Worm (Caenorhabditis elegans): Measurements from ENCODE around the gene BE10.5.

The BE10.5 gene

DNA sequence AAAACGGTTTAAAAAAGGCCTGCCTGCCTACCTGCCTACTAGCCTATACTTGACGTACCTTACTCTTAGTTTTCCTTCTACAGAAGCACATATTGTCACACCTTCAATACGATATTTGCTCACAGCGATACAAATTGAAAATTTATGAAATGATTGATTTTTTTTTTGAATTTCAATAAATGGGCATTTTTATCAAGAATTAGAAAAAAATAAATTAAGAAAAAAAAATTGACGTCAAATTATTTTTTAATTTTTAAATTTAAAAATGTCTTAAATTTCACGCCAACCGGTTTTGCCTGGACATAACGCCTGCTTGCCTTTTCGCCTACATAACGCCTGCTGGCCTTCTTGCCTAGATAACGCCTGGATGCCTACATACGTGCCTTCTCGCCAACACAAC is at the start of gene BE10.5:
TSS of gene BE10.5 (minus strand) at position 101 of the 400 bp plus-strand sequence.
- TF ChIP-seq mab-5 (tag; optimal IDR thresholded peaks at IDR 0.05), result no peak
- no peak for TF ChIP-seq nhr-21 (tag; optimal IDR thresholded peaks at IDR 0.05)
- TF ChIP-seq sma-3 (GFP tag; optimal IDR thresholded peaks at IDR 0.05), result no peak

DNA sequence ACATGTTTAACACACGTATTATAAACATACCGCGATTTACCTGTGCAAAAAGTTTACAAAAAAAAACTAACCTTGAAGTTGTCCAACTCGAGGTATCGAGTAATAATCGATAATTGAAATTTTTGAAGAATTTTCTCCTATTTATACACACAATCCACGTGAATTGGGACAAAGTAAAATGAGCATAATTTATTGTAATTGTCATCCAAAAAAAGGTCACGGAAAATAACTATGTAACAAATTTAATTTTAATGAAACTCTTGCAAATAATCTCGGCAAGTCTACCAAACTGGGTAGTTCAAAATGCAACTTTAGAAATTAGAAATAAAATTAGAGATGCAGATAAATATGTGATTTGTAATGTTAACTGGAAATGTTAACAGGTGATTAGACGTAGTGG is 48.8 kb upstream of the BE10.5 start, which contains the start of gene Y37D8A.5:
TSS of gene Y37D8A.5 (minus strand) at position 101 of the 400 bp plus-strand sequence.
- TF ChIP-seq elt-3 (tag; optimal IDR thresholded peaks at IDR 0.05), result no peak

DNA sequence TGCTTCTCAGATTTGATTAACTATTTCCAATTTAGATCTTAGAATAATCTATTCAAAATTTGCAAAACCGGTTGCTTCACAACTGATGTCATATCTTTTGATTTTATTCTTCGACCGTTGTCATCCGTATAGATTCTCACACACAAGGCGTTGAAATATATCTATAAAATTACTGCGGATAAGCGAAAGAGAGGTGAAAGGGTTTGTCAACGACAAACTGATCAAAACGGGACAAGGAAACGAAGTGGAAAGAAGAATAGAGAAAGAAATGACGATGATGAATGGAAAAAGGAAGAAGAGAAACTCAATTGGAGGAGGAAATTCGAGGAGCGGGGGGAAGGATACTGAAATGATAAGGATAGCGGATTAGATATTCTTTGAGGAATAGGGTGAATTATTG is 44.4 kb upstream of the BE10.5 start:
- TF ChIP-seq elt-3 (tag; optimal IDR thresholded peaks at IDR 0.05) (no peak), fos-1 (tag; optimal IDR thresholded peaks at IDR 0.05) (peak; percentile 54), nhr-21 (tag; optimal IDR thresholded peaks at IDR 0.05) (peak; percentile 29), dmd-4 (tag; optimal IDR thresholded peaks at IDR 0.05) (no peak), lin-11 (tag; optimal IDR thresholded peaks at IDR 0.05) (no peak), lin-13 (GFP tag; optimal IDR thresholded peaks at IDR 0.05) (no peak), sma-3 (GFP tag; optimal IDR thresholded peaks at IDR 0.05) (peak; percentile 7), peb-1 (tag; optimal IDR thresholded peaks at IDR 0.05) (no peak), unc-62 (GFP tag; optimal IDR thresholded peaks at IDR 0.05) (no peak), blmp-1 (tag; optimal IDR thresholded peaks at IDR 0.05; ENCODE audit: insufficient read depth) (no peak), ztf-11 (tag; optimal IDR thresholded peaks at IDR 0.05) (no peak), sma-9 (GFP tag; optimal IDR thresholded peaks at IDR 0.05) (peak; percentile 8), sma-9 (tag; optimal IDR thresholded peaks at IDR 0.05) (no peak), ama-1 (optimal IDR thresholded peaks at IDR 0.05) (no peak), mdl-1 (tag; optimal IDR thresholded peaks at IDR 0.05) (no peak), ceh-82 (tag; optimal IDR thresholded peaks at IDR 0.05) (no peak), egl-27 (tag; optimal IDR thresholded peaks at IDR 0.05) (peak; percentile 2), lsy-2 (tag; optimal IDR thresholded peaks at IDR 0.05) (no peak), nhr-237 (tag; optimal IDR thresholded peaks at IDR 0.05) (no peak), ztf-4 (tag; optimal IDR thresholded peaks at IDR 0.05) (no peak), sem-4 (tag; optimal IDR thresholded peaks at IDR 0.05) (no peak), ZK546.5 (tag; optimal IDR thresholded peaks at IDR 0.05) (no peak)

DNA sequence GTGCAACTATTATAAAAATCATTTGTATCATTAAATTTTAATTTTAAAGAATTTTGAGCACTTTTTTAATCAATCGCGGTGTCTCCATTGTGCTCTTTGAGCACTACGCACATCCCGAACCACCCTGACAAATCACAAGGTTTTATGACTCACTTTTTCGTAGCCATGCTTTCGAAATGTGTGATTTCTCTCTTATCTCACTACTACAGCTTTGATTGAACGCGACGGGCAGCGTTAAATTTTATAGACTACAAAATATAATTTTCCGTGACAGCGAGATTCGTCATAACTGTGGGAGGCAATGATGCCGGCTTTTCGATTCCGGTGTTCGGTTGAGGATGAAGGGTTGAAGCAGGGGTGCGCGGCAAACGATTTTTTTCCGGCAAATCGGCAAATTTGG is 43.1 kb upstream of the BE10.5 start:
- peak; percentile 43 for TF ChIP-seq sma-9 (GFP tag; optimal IDR thresholded peaks at IDR 0.05)
- no peak for TF ChIP-seq sma-9 (tag; optimal IDR thresholded peaks at IDR 0.05)
- no peak for TF ChIP-seq lin-11 (tag; optimal IDR thresholded peaks at IDR 0.05)
- peak; percentile 68 for TF ChIP-seq fos-1 (tag; optimal IDR thresholded peaks at IDR 0.05)

DNA sequence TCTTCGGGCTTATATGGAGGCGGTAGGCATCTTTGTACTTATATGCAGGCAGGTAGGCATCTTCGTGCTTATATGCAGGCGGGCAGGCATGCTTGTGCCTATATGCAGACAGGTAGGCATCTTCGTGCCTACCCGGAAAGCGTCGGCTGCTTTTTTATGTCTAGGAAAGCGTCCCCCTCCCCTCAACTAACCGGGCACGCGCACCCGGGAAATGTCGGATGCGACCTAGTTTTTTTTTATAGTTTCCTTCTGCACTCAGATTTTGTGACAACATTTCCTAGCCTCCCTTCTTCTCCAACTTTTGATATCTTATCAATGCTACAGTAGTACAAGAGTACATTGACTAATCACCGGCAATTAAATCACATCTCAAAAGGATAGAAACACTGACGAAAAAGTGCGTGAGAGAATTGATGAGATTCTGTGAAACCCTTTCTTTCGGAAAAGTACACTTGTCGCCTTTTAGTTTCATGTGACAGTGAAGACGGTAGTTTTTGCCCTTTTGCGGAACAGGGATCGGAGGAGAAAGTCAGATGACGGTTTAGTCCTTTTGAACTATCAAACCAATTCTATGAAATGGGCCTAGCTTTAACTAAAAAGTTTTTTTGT is 42.5 kb upstream of the BE10.5 start:
- TF ChIP-seq nhr-6 (tag; optimal IDR thresholded peaks at IDR 0.05) (peak; percentile 17), nhr-21 (tag; optimal IDR thresholded peaks at IDR 0.05) (peak; percentile 93), peb-1 (tag; optimal IDR thresholded peaks at IDR 0.05) (no peak), crh-2 (tag; optimal IDR thresholded peaks at IDR 0.05) (peak; percentile 7), nhr-10 (tag; optimal IDR thresholded peaks at IDR 0.05) (no peak), aly-2 (tag; optimal IDR thresholded peaks at IDR 0.05) (no peak), sem-4 (tag; optimal IDR thresholded peaks at IDR 0.05) (peak; percentile 84), F13H6.1 (tag; optimal IDR thresholded peaks at IDR 0.05) (peak; percentile 9), fos-1 (tag; optimal IDR thresholded peaks at IDR 0.05) (peak; percentile 88), sma-9 (GFP tag; optimal IDR thresholded peaks at IDR 0.05) (peak; percentile 96), sma-9 (tag; optimal IDR thresholded peaks at IDR 0.05) (peak; percentile 25), gmeb-1 (tag; optimal IDR thresholded peaks at IDR 0.05) (peak; percentile 21), nhr-25 (tag; optimal IDR thresholded peaks at IDR 0.05) (peak; percentile 68), blmp-1 (tag; optimal IDR thresholded peaks at IDR 0.05; ENCODE audit: insufficient read depth) (peak; percentile 93), ztf-1 (GFP tag; conservative IDR thresholded peaks at IDR 0.05) (0 out of 2 replicates have a peak, but pooled peaks have one; percentile 37), skn-1 (tag; optimal IDR thresholded peaks at IDR 0.05) (no peak), ztf-4 (tag; optimal IDR thresholded peaks at IDR 0.05) (no peak), nhr-129 (tag; optimal IDR thresholded peaks at IDR 0.05) (peak; percentile 53), egl-27 (tag; optimal IDR thresholded peaks at IDR 0.05) (peak; percentile 93), ceh-16 (tag; optimal IDR thresholded peaks at IDR 0.05) (no peak), mab-5 (tag; optimal IDR thresholded peaks at IDR 0.05) (peak; percentile 12), sma-3 (GFP tag; optimal IDR thresholded peaks at IDR 0.05) (peak; percentile 89), mdl-1 (tag; optimal IDR thresholded peaks at IDR 0.05) (peak in 1 of 2 experiments; percentile 31), lsy-2 (tag; optimal IDR thresholded peaks at IDR 0.05) (peak in 1 of 2 experiments; percentile 71)

All from whole organism, L2 larva.